Worm (Caenorhabditis elegans) whole organism, L1 larva: ENCODE data around the gene srz-6.

ENCODE experiments used
- C04F5.9 ChIP-seq: sonication (generic microtip); optimal IDR thresholded peaks from 2 replicates; lab custom pipeline; 2016; ENCODE audit warnings: missing genetic modification characterization, missing compliant biosample characterization
- ceh-8 ChIP-seq: fragments of 200-800 bp; sonication (Bioruptor generic); optimal IDR thresholded peaks from 2 replicates; lab custom pipeline; 2018; ENCODE audit warnings: mild to moderate bottlenecking, missing genetic modification characterization, moderate library complexity, missing compliant biosample characterization
- dpl-1 ChIP-seq, 3 experiments: fragments of 150-350 bp in 2 of 3; sonication (generic microtip) in 1 of 3; optimal IDR thresholded peaks; 2 replicates each; lab custom pipeline; 2014 to 2017; ENCODE audit warnings: missing biosample characterization in 3 of 3, missing genetic modification characterization in 3 of 3, missing genetic modification reagents in 3 of 3
- egl-27 ChIP-seq, 2 experiments: fragments of 150-350 bp in 1 of 2; sonication (generic microtip); optimal IDR thresholded peaks; 3 replicates each; lab custom pipeline; 2017 to 2018; ENCODE audit warnings: missing biosample characterization in 2 of 2, missing genetic modification characterization in 2 of 2, missing genetic modification reagents in 2 of 2
- lin-14 ChIP-seq: fragments of 200-800 bp; sonication (Bioruptor generic); optimal IDR thresholded peaks from 2 replicates; lab custom pipeline; 2018; ENCODE audit warnings: mild to moderate bottlenecking, missing genetic modification characterization, moderate library complexity, missing compliant biosample characterization
- nhr-28 ChIP-seq: fragments of 150-350 bp; optimal IDR thresholded peaks from 2 replicates; lab custom pipeline; 2014; ENCODE audit warnings: missing biosample characterization, missing genetic modification characterization
- unc-62 ChIP-seq: fragments of 150-350 bp; optimal IDR thresholded peaks from 2 replicates; lab custom pipeline; 2014; ENCODE audit warnings: missing biosample characterization, missing genetic modification reagents, missing genetic modification characterization

DNA sequence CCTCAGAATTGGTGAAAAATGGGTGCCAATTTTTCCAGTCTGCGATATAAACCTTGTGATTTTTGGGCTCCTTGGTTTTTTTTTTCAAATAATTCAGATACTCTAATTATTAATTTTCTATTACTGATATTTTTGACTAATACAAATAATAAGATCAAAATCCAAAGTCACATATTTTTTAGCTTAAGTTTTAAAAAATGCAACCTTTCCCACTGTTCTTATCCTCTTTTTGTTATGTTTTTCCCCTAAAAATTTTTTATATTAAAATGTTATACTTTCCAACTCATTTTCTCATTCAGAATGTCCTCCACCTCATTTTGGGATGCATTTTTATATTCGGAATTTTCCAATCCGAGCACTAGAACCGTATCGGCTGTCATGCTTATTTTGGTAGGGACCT, 38.9 kb downstream of the srz-6 start, which contains the start of gene srx-120:
- no peak for TF ChIP-seq lin-14 (GFP tag; lab: Kevin White, UChicago)
- TF ChIP-seq unc-62, result no peak
- no peak for TF ChIP-seq egl-27 (tag; optimal IDR thresholded peaks at IDR 0.05; lab: Kevin White, UChicago)
- no peak for TF ChIP-seq ceh-8 (GFP tag; lab: Kevin White, UChicago)
- no peak for TF ChIP-seq nhr-28
- no peak for TF ChIP-seq dpl-1 (GFP tag; optimal IDR thresholded peaks at IDR 0.05; lab: Kevin White, UChicago)
- TF ChIP-seq C04F5.9, result no peak
